Fruit fly (Drosophila melanogaster): Measurements from ENCODE around the gene larp.
A peak's percentile ranks its signal among the peaks of the same experiment; 100 is the strongest.

Gene larp

DNA sequence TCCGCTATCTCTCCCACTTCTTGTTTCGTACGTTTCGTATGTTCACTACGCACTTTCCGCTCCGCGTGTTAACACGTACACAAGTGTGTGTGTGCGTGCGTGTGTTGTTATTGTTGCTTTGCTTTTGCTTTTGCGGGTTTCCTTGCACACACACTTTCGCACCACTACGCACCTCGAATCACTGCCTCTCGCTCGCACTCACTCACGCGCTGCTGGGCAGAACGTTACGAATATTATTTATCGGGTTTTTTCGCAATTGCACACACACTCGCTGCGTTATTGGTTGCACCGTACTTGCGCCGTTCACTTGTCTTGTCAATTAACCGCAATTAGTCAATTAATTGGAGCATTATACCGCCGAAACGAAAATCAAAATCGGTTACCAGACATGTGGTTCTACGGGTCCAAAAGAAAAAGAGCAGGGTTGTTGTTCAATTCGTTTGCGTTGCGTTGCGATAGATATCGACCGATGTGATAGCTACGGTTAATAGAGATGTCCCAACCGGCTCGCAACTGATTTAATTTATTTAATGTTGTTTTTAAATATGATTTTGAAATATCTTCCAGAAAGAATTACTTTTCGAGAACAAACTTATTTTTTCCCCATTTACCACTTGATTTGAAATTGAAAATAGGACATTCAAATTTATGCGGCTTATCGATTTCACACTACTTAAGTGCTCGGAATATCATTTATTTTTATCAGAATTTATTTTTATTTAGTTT is at the start of gene larp (continued):
- TF ChIP-seq CG3995 (GFP tag; optimal IDR thresholded peaks at IDR 0.05) (peak; percentile 50), pros (GFP tag; optimal IDR thresholded peaks at IDR 0.05) (no peak), Lhr (GFP tag; optimal IDR thresholded peaks at IDR 0.05) (peak; percentile 30), fd96Cb (tag; optimal IDR thresholded peaks at IDR 0.05) (peak; percentile 30), CG9876 (GFP tag; optimal IDR thresholded peaks at IDR 0.05) (peak; percentile 31), Atf6 (GFP tag; IDR thresholded peaks at IDR 0.05) (peak; percentile 60; the same call in 1 of the 2 replicates), Atf3 (GFP tag; optimal IDR thresholded peaks at IDR 0.05) (peak; percentile 44), jumu (GFP tag; optimal IDR thresholded peaks at IDR 0.05) (peak; percentile 22), TFAM (GFP tag; optimal IDR thresholded peaks at IDR 0.05) (no peak), toy (GFP tag; IDR thresholded peaks at IDR 0.05) (no peak), Drgx (GFP tag; IDR thresholded peaks at IDR 0.05) (peak; percentile 50; the same call in 1 of the 2 replicates), sens (GFP tag) (peak; percentile 93), ase (GFP tag; IDR thresholded peaks at IDR 0.05) (peak; percentile 57; the same call in 1 of the 3 replicates), ham (GFP tag; IDR thresholded peaks at IDR 0.05) (no peak), E2f1 (GFP tag; IDR thresholded peaks at IDR 0.05) (peak; percentile 73), Nf-YC (tag; optimal IDR thresholded peaks at IDR 0.05) (peak; percentile 51), dmrt99B (tag; optimal IDR thresholded peaks at IDR 0.05) (peak; percentile 47), NK7.1 (GFP tag; optimal IDR thresholded peaks at IDR 0.05) (peak; percentile 12), cato (GFP tag; optimal IDR thresholded peaks at IDR 0.05; ENCODE audit: borderline replicate concordance) (peak; percentile 48), MESR4 (GFP tag; optimal IDR thresholded peaks at IDR 0.05) (peak; percentile 87), Hmr (GFP tag; optimal IDR thresholded peaks at IDR 0.05) (peak; percentile 55), CG16815 (GFP tag; optimal IDR thresholded peaks at IDR 0.05) (peak; percentile 18), ab (GFP tag; optimal IDR thresholded peaks at IDR 0.05) (no peak), dan (GFP tag; IDR thresholded peaks at IDR 0.05) (no peak), ssp (GFP tag; IDR thresholded peaks at IDR 0.05) (peak; percentile 61), chm (GFP tag; IDR thresholded peaks at IDR 0.05) (peak; percentile 43), cwo (GFP tag; optimal IDR thresholded peaks at IDR 0.05) (no peak), sqz (GFP tag; optimal IDR thresholded peaks at IDR 0.05) (no peak), CG4424 (GFP tag; optimal IDR thresholded peaks at IDR 0.05) (peak; percentile 76), Eip74EF (GFP tag; optimal IDR thresholded peaks at IDR 0.05) (no peak), Ada2b (GFP tag; IDR thresholded peaks at IDR 0.05) (peak; percentile 56), bbx (GFP tag; IDR thresholded peaks at IDR 0.05; ENCODE audit: partially characterized antibody) (peak; percentile 97), CG10321 (GFP tag; IDR thresholded peaks at IDR 0.05) (no peak; the same call in 1 of the 2 replicates), NfI (GFP tag; optimal IDR thresholded peaks at IDR 0.05) (peak; percentile 64), CG8290 (GFP tag; optimal IDR thresholded peaks at IDR 0.05) (peak; percentile 49), CG8290 (tag; optimal IDR thresholded peaks at IDR 0.05) (peak in 1 of 2 experiments; percentile 72), HLH3B (GFP tag; IDR thresholded peaks at IDR 0.05) (peak; percentile 70), CG2678 (tag; optimal IDR thresholded peaks at IDR 0.05) (peak; percentile 62), eyg (GFP tag; optimal IDR thresholded peaks at IDR 0.05) (no peak), chinmo (GFP tag; IDR thresholded peaks at IDR 0.05; ENCODE audit: partially characterized antibody) (peak; percentile 53; the same call in 2 of the 4 replicates), CG13424 (tag; optimal IDR thresholded peaks at IDR 0.05) (peak; percentile 71), en (GFP tag; optimal IDR thresholded peaks at IDR 0.05) (no peak), CG2202 (tag; optimal IDR thresholded peaks at IDR 0.05) (peak; percentile 12), odd (GFP tag; optimal IDR thresholded peaks at IDR 0.05) (no peak)

Data from whole organism, embryonic.